Fruit fly (Drosophila melanogaster) whole organism, embryonic: ENCODE results near the gene CG9676.

Experiments
- Atf-2 ChIP-seq: fragments of 200-800 bp; sonication (Bioruptor generic); optimal IDR thresholded peaks from 2 replicates; lab custom pipeline; 2016; ENCODE audit warnings: missing biosample characterization, missing genetic modification characterization
- Bgb ChIP-seq: fragments of 200-800 bp; sonication (Bioruptor generic); IDR thresholded peaks from 2 replicates; pipeline ENCODE4 v1.3.6; 2022; ENCODE audit warnings: missing biosample characterization, missing genetic modification characterization; ENCODE audit not compliant: partially characterized antibody
- BtbVII ChIP-seq: fragments of 200-800 bp; sonication (Bioruptor generic); optimal IDR thresholded peaks from 3 replicates; lab custom pipeline; 2017; ENCODE audit warnings: missing biosample characterization, mild to moderate bottlenecking, missing genetic modification characterization
- CG10209 ChIP-seq: fragments of 200-800 bp; sonication (Bioruptor generic); optimal IDR thresholded peaks from 3 replicates; lab custom pipeline; 2017; ENCODE audit warnings: missing biosample characterization, mild to moderate bottlenecking, missing genetic modification characterization, missing genetic modification reagents
- CG10267 ChIP-seq: fragments of 200-800 bp; sonication (Bioruptor generic); optimal IDR thresholded peaks from 2 replicates; lab custom pipeline; 2018; ENCODE audit warnings: missing biosample characterization, mild to moderate bottlenecking, missing genetic modification characterization, moderate library complexity
- CG10274 ChIP-seq: fragments of 200-800 bp; sonication (Bioruptor generic); optimal IDR thresholded peaks from 3 replicates; lab custom pipeline; 2017; ENCODE audit warnings: missing biosample characterization, mild to moderate bottlenecking, missing genetic modification characterization
- CG13775 ChIP-seq: fragments of 200-800 bp; sonication (Bioruptor generic); optimal IDR thresholded peaks from 3 replicates; lab custom pipeline; 2017; ENCODE audit warnings: missing biosample characterization, mild to moderate bottlenecking, missing genetic modification characterization
- CG1529 ChIP-seq: fragments of 200-800 bp; sonication (Bioruptor generic); optimal IDR thresholded peaks from 3 replicates; lab custom pipeline; 2018; ENCODE audit warnings: missing biosample characterization, missing genetic modification characterization
- CG1647 ChIP-seq: fragments of 200-800 bp; sonication (Bioruptor generic); optimal IDR thresholded peaks from 3 replicates; lab custom pipeline; 2016; ENCODE audit warnings: missing biosample characterization, missing genetic modification characterization
- CG18011 ChIP-seq: fragments of 200-800 bp; sonication (Bioruptor generic); optimal IDR thresholded peaks from 2 replicates; lab custom pipeline; 2017; ENCODE audit warnings: missing biosample characterization, missing genetic modification characterization, mild to moderate bottlenecking, moderate library complexity, missing genotype
- CG18262 ChIP-seq: fragments of 200-800 bp; optimal IDR thresholded peaks from 3 replicates; lab custom pipeline; 2019; ENCODE audit warnings: missing biosample characterization, mild to moderate bottlenecking, missing genetic modification characterization, moderate library complexity
- CG2678 ChIP-seq: fragments of 200-800 bp; sonication (Bioruptor generic); optimal IDR thresholded peaks from 3 replicates; lab custom pipeline; 2019; ENCODE audit warnings: missing biosample characterization, mild to moderate bottlenecking, missing genetic modification characterization, moderate library complexity
- CG33557 ChIP-seq: fragments of 200-800 bp; sonication (Bioruptor generic); optimal IDR thresholded peaks from 2 replicates; lab custom pipeline; 2019; ENCODE audit warnings: missing biosample characterization, mild to moderate bottlenecking, missing genetic modification characterization, moderate library complexity
- CG43689 ChIP-seq: fragments of 200-800 bp; sonication (Bioruptor generic); IDR thresholded peaks from 2 replicates; pipeline ENCODE4 v1.3.6; 2022; ENCODE audit warnings: missing biosample characterization, missing genetic modification characterization
- CG6813 ChIP-seq: fragments of 200-800 bp; sonication (Bioruptor generic); optimal IDR thresholded peaks from 2 replicates; lab custom pipeline; 2017; ENCODE audit warnings: missing biosample characterization, missing genetic modification characterization, mild to moderate bottlenecking, moderate library complexity, missing genetic modification reagents
- CG8388 ChIP-seq: fragments of 200-800 bp; sonication (Bioruptor generic); optimal IDR thresholded peaks from 2 replicates; lab custom pipeline; 2019; ENCODE audit warnings: missing biosample characterization, mild to moderate bottlenecking, missing genetic modification characterization, moderate library complexity
- CG9932 ChIP-seq: fragments of 200-800 bp; sonication (Bioruptor generic); IDR thresholded peaks from 2 replicates; pipeline ENCODE4 v1.3.6; 2022; ENCODE audit warnings: missing biosample characterization, missing genetic modification characterization
- D ChIP-seq, 2 experiments: fragments of 200-800 bp in 1 of 2; fragments of >200 bp in 1 of 2; sonication (Bioruptor generic) in 1 of 2; optimal IDR thresholded peaks; 2 replicates in 1 of 2; 3 replicates in 1 of 2; lab custom pipeline; 2017; ENCODE audit warnings: mild to moderate bottlenecking in 1 of 2, missing biosample characterization in 1 of 2, missing genetic modification characterization in 1 of 2, missing genetic modification reagents in 1 of 2
- Dip3 ChIP-seq: fragments of 200-800 bp; sonication (Bioruptor generic); optimal IDR thresholded peaks from 3 replicates; lab custom pipeline; 2016; ENCODE audit warnings: missing biosample characterization, missing genetic modification characterization
- Dll ChIP-seq: fragments of 200-800 bp; sonication (Bioruptor generic); IDR thresholded peaks from 4 replicates; pipeline ENCODE4 v1.3.6; 2022; ENCODE audit warnings: missing biosample characterization, missing genetic modification characterization; ENCODE audit not compliant: partially characterized antibody
- Eip74EF ChIP-seq, 2 experiments: fragments of 200-800 bp in 1 of 2; fragments of >200 bp in 1 of 2; sonication (Bioruptor generic) in 1 of 2; optimal IDR thresholded peaks; 2 replicates each; lab custom pipeline; 2017 to 2019; ENCODE audit warnings: missing biosample characterization in 2 of 2, missing genetic modification characterization in 2 of 2, mild to moderate bottlenecking in 1 of 2, moderate library complexity in 1 of 2
- HHEX ChIP-seq: fragments of 200-800 bp; sonication (Bioruptor generic); optimal IDR thresholded peaks from 3 replicates; lab custom pipeline; 2017; ENCODE audit warnings: missing biosample characterization, mild to moderate bottlenecking, missing genetic modification characterization, missing genetic modification reagents
- HLH3B ChIP-seq: fragments of 200-800 bp; sonication (Bioruptor generic); IDR thresholded peaks from 2 replicates; pipeline ENCODE4 v1.3.6; 2022; ENCODE audit warnings: missing biosample characterization, missing genetic modification characterization
- Hsf ChIP-seq: fragments of 200-800 bp; sonication (Bioruptor generic); optimal IDR thresholded peaks from 3 replicates; lab custom pipeline; 2016; ENCODE audit warnings: missing biosample characterization, missing genetic modification characterization
- MESR4 ChIP-seq: fragments of 200-800 bp; sonication (Bioruptor generic); optimal IDR thresholded peaks from 2 replicates; lab custom pipeline; 2018; ENCODE audit warnings: missing biosample characterization, mild to moderate bottlenecking, missing genetic modification characterization, moderate library complexity
- Max ChIP-seq: fragments of 200-800 bp; sonication (Bioruptor generic); optimal IDR thresholded peaks from 2 replicates; lab custom pipeline; 2016; ENCODE audit warnings: missing biosample characterization, mild to moderate bottlenecking, missing genetic modification characterization
- Ravus ChIP-seq: fragments of 200-800 bp; sonication (Bioruptor generic); IDR thresholded peaks from 2 replicates; pipeline ENCODE4 v1.3.6; 2022; ENCODE audit warnings: missing biosample characterization, missing genetic modification characterization
- Spps ChIP-seq: fragments of 200-800 bp; sonication (Bioruptor generic); optimal IDR thresholded peaks from 2 replicates; lab custom pipeline; 2018; ENCODE audit warnings: missing biosample characterization, mild to moderate bottlenecking, missing genetic modification characterization
- Usf ChIP-seq: fragments of 200-800 bp; sonication (Bioruptor generic); optimal IDR thresholded peaks from 2 replicates; lab custom pipeline; 2017; ENCODE audit warnings: missing genotype, missing biosample characterization, missing genetic modification characterization
- Xbp1 ChIP-seq: fragments of 200-800 bp; sonication (Bioruptor generic); optimal IDR thresholded peaks from 3 replicates; lab custom pipeline; 2016; ENCODE audit warnings: missing biosample characterization, mild to moderate bottlenecking, missing genetic modification characterization
- ac ChIP-seq: fragments of 200-800 bp; sonication (Bioruptor generic); optimal IDR thresholded peaks from 3 replicates; lab custom pipeline; 2017; ENCODE audit warnings: missing biosample characterization, mild to moderate bottlenecking, missing genetic modification characterization
- caup ChIP-seq: fragments of 200-800 bp; sonication (Bioruptor generic); optimal IDR thresholded peaks from 3 replicates; lab custom pipeline; 2017; ENCODE audit warnings: missing biosample characterization, mild to moderate bottlenecking, missing genetic modification characterization, moderate library complexity; ENCODE audit not compliant: severe bottlenecking
- chm ChIP-seq: fragments of 200-800 bp; sonication (Bioruptor generic); IDR thresholded peaks from 2 replicates; pipeline ENCODE4 v1.3.6; 2022; ENCODE audit warnings: missing biosample characterization, missing genetic modification characterization
- crol ChIP-seq: fragments of 200-800 bp; sonication (Bioruptor generic); IDR thresholded peaks from 2 replicates; pipeline ENCODE4 v1.3.6; 2022; ENCODE audit warnings: missing biosample characterization, missing genetic modification characterization
- disco-r ChIP-seq: fragments of 200-800 bp; sonication (Bioruptor generic); optimal IDR thresholded peaks from 2 replicates; lab custom pipeline; 2016; ENCODE audit warnings: missing biosample characterization, missing genetic modification characterization
- emc ChIP-seq: fragments of 200-800 bp; sonication (Bioruptor generic); optimal IDR thresholded peaks from 2 replicates; lab custom pipeline; 2016; ENCODE audit warnings: missing biosample characterization, missing genetic modification characterization
- gcm2 ChIP-seq: fragments of 200-800 bp; sonication (Bioruptor generic); optimal IDR thresholded peaks from 2 replicates; lab custom pipeline; 2016; ENCODE audit warnings: missing biosample characterization, missing genetic modification characterization
- kah ChIP-seq: fragments of 200-800 bp; sonication (Bioruptor generic); optimal IDR thresholded peaks from 2 replicates; lab custom pipeline; 2018; ENCODE audit warnings: missing biosample characterization, mild to moderate bottlenecking, missing genetic modification characterization
- nerfin-1 ChIP-seq: fragments of 200-800 bp; sonication (Bioruptor generic); optimal IDR thresholded peaks from 3 replicates; lab custom pipeline; 2019; ENCODE audit warnings: missing biosample characterization, mild to moderate bottlenecking, missing genetic modification characterization, moderate library complexity
- pb ChIP-seq: fragments of 200-800 bp; sonication (Bioruptor generic); optimal IDR thresholded peaks from 3 replicates; lab custom pipeline; 2016; ENCODE audit warnings: missing biosample characterization, missing genetic modification characterization
- peb ChIP-seq: fragments of 200-800 bp; sonication (Bioruptor generic); IDR thresholded peaks from 2 replicates; pipeline ENCODE4 v1.3.6; 2022; ENCODE audit warnings: missing biosample characterization, missing genetic modification characterization
- phol ChIP-seq: fragments of 200-800 bp; sonication (Bioruptor generic); optimal IDR thresholded peaks from 3 replicates; lab custom pipeline; 2018; ENCODE audit warnings: missing biosample characterization, mild to moderate bottlenecking, missing genetic modification characterization, moderate library complexity
- pnt ChIP-seq: fragments of 200-800 bp; sonication (Bioruptor generic); optimal IDR thresholded peaks from 3 replicates; lab custom pipeline; 2016; ENCODE audit warnings: missing biosample characterization, missing genetic modification characterization
- sima ChIP-seq: fragments of 200-800 bp; sonication (Bioruptor generic); optimal IDR thresholded peaks from 2 replicates; lab custom pipeline; 2016; ENCODE audit warnings: missing biosample characterization, missing genetic modification characterization
- sna ChIP-seq: fragments of 200-800 bp; sonication (Bioruptor generic); IDR thresholded peaks from 2 replicates; pipeline ENCODE4 v1.3.6; 2022; ENCODE audit warnings: missing biosample characterization, missing genetic modification characterization; ENCODE audit not compliant: partially characterized antibody
- stwl ChIP-seq: fragments of 200-800 bp; sonication (Bioruptor generic); optimal IDR thresholded peaks from 3 replicates; lab custom pipeline; 2018; ENCODE audit warnings: missing biosample characterization, mild to moderate bottlenecking, missing genetic modification characterization, moderate library complexity
- usp ChIP-seq: fragments of >200 bp; optimal IDR thresholded peaks from 2 replicates; lab custom pipeline; 2017; ENCODE audit warnings: missing biosample characterization, missing genetic modification characterization
- zen ChIP-seq: fragments of 200-800 bp; sonication (Bioruptor generic); optimal IDR thresholded peaks from 3 replicates; lab custom pipeline; 2018; ENCODE audit warnings: missing biosample characterization, mild to moderate bottlenecking, missing genetic modification characterization, moderate library complexity
- zf30C ChIP-seq: fragments of 200-800 bp; sonication (Bioruptor generic); optimal IDR thresholded peaks from 3 replicates; lab custom pipeline; 2018; ENCODE audit warnings: missing biosample characterization, mild to moderate bottlenecking, missing genetic modification characterization

Gene CG9676

DNA sequence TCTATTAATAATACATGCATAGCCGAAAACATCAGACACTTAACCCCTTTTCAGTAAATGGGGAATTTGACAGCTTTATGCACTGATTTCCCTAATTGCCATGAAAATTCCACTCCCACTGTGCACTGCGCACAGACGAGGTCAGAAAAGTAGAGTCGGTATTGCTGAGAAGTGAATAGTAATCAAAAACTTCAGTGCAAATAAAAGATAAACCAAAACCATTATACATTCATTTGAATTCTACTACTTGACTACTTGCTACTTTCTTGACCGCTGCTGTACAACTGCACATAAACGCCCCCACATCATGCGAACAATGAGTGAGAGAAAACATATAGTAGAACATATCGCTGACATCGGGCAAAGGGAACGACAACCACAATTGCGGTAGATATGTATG is 8.5 kb downstream of the CG9676 start (continued):
- TF ChIP-seq Xbp1 (GFP tag; lab: Kevin White, UChicago) (peak; percentile 90), sima (GFP tag; lab: Kevin White, UChicago) (peak; percentile 48), zen (tag; lab: Kevin White, UChicago) (peak; percentile 74), gcm2 (GFP tag; lab: Kevin White, UChicago) (peak; percentile 63), usp (no peak), Atf-2 (GFP tag; lab: Kevin White, UChicago) (peak; percentile 69), CG43689 (GFP tag; lab: Robert Waterston, UW) (no peak), CG10274 (GFP tag; lab: Kevin White, UChicago) (peak; percentile 47), CG10209 (GFP tag; lab: Kevin White, UChicago) (peak; percentile 80), CG10267 (peak; percentile 78), CG33557 (GFP tag; lab: Kevin White, UChicago) (peak; percentile 71), Spps (tag; lab: Kevin White, UChicago) (peak; percentile 71), pb (GFP tag; lab: Kevin White, UChicago) (peak; percentile 86), CG6813 (GFP tag; lab: Kevin White, UChicago) (peak; percentile 72), CG8388 (GFP tag; lab: Kevin White, UChicago) (peak; percentile 90), disco-r (GFP tag; lab: Kevin White, UChicago) (peak; percentile 80), BtbVII (GFP tag; lab: Kevin White, UChicago) (peak; percentile 43), phol (tag; lab: Kevin White, UChicago) (peak; percentile 84), Bgb (no peak), Max (GFP tag; lab: Kevin White, UChicago) (peak; percentile 56), crol (GFP tag; lab: Robert Waterston, UW) (peak; percentile 52), D (optimal IDR thresholded peaks at IDR 0.05; lab: Kevin White, UChicago) (no peak), D (GFP tag; optimal IDR thresholded peaks at IDR 0.05; lab: Kevin White, UChicago) (peak; percentile 88), nerfin-1 (tag; lab: Kevin White, UChicago) (peak; percentile 76), emc (GFP tag; lab: Kevin White, UChicago) (peak; percentile 49), peb (GFP tag; lab: Robert Waterston, UW) (peak; percentile 67), CG13775 (GFP tag; lab: Kevin White, UChicago) (peak; percentile 72), CG18262 (peak; percentile 89), Hsf (GFP tag; lab: Kevin White, UChicago) (peak; percentile 86), caup (GFP tag; lab: Kevin White, UChicago) (peak; percentile 77), CG1529 (GFP tag; lab: Kevin White, UChicago) (peak; percentile 88), chm (GFP tag; lab: Robert Waterston, UW) (peak; percentile 93), HLH3B (GFP tag; lab: Robert Waterston, UW) (peak; percentile 86), ac (GFP tag; lab: Kevin White, UChicago) (peak; percentile 38), Dll (no peak), pnt (GFP tag; lab: Kevin White, UChicago) (peak; percentile 88), CG9932 (GFP tag; lab: Robert Waterston, UW) (peak; percentile 48), CG2678 (peak; percentile 84), Dip3 (GFP tag; lab: Kevin White, UChicago) (peak; percentile 66), Eip74EF (GFP tag; optimal IDR thresholded peaks at IDR 0.05; lab: Kevin White, UChicago) (peak in 1 of 2 experiments; percentile 84), Usf (GFP tag; lab: Kevin White, UChicago) (peak; percentile 45), stwl (tag; lab: Kevin White, UChicago) (peak; percentile 6), CG1647 (GFP tag; lab: Kevin White, UChicago) (peak; percentile 79), CG18011 (GFP tag; lab: Kevin White, UChicago) (peak; percentile 46), Ravus (peak; percentile 37; the same call in 1 of the 2 replicates), MESR4 (GFP tag; lab: Kevin White, UChicago) (peak; percentile 23), kah (GFP tag; lab: Kevin White, UChicago) (peak; percentile 66), sna (GFP tag; lab: Robert Waterston, UW) (no peak), HHEX (GFP tag; lab: Kevin White, UChicago) (peak; percentile 75), zf30C (GFP tag; lab: Kevin White, UChicago) (no peak)
